Fruit fly (Drosophila melanogaster) whole organism, embryonic: ENCODE measurements around the gene CG8483.
A peak's percentile ranks its signal among the peaks of the same experiment; 100 is the strongest.

ENCODE experiments used
- Aef1 ChIP-seq: fragments of 200-800 bp; sonication (Bioruptor generic); IDR thresholded peaks from 3 replicates; pipeline ENCODE4 v1.3.6; 2022; ENCODE audit warnings: missing biosample characterization, missing genetic modification characterization
- CG10431 ChIP-seq: fragments of 200-800 bp; sonication (Bioruptor generic); optimal IDR thresholded peaks from 3 replicates; lab custom pipeline; 2018; ENCODE audit warnings: missing biosample characterization, mild to moderate bottlenecking, missing genetic modification characterization
- CG12769 ChIP-seq: fragments of 200-800 bp; sonication (Bioruptor generic); optimal IDR thresholded peaks from 2 replicates; lab custom pipeline; 2019; ENCODE audit warnings: missing biosample characterization, mild to moderate bottlenecking, missing genetic modification characterization, moderate library complexity
- CG13123 ChIP-seq: fragments of 200-800 bp; sonication (Bioruptor generic); optimal IDR thresholded peaks from 2 replicates; lab custom pipeline; 2016; ENCODE audit warnings: missing biosample characterization, missing genetic modification characterization
- CG15073 ChIP-seq: fragments of 200-800 bp; sonication (Bioruptor generic); optimal IDR thresholded peaks from 2 replicates; lab custom pipeline; 2016; ENCODE audit warnings: missing biosample characterization, missing genetic modification characterization
- CG15269 ChIP-seq: fragments of 200-800 bp; sonication (Bioruptor generic); optimal IDR thresholded peaks from 2 replicates; lab custom pipeline; 2018; ENCODE audit warnings: missing biosample characterization, mild to moderate bottlenecking, missing genetic modification characterization, moderate library complexity
- CG1647 ChIP-seq: fragments of 200-800 bp; sonication (Bioruptor generic); optimal IDR thresholded peaks from 3 replicates; lab custom pipeline; 2016; ENCODE audit warnings: missing biosample characterization, missing genetic modification characterization
- CG1832 ChIP-seq: fragments of 200-800 bp; sonication (Bioruptor generic); optimal IDR thresholded peaks from 2 replicates; lab custom pipeline; 2017; ENCODE audit warnings: missing biosample characterization, mild to moderate bottlenecking, missing genetic modification characterization, inconsistent platforms
- CG3065 ChIP-seq: fragments of 200-800 bp; sonication (Bioruptor generic); optimal IDR thresholded peaks from 2 replicates; lab custom pipeline; 2016; ENCODE audit warnings: missing biosample characterization, missing genetic modification characterization
- CG32532 ChIP-seq: fragments of 200-800 bp; sonication (Bioruptor generic); IDR thresholded peaks from 2 replicates; pipeline ENCODE4 v1.3.6; 2022; ENCODE audit warnings: missing biosample characterization, missing genetic modification characterization
- CG4282 ChIP-seq: fragments of 200-800 bp; sonication (Bioruptor generic); optimal IDR thresholded peaks from 2 replicates; lab custom pipeline; 2016; ENCODE audit warnings: missing biosample characterization, missing genetic modification characterization
- CG4328 ChIP-seq: fragments of 200-800 bp; sonication (Bioruptor generic); optimal IDR thresholded peaks from 3 replicates; lab custom pipeline; 2017; ENCODE audit warnings: missing biosample characterization, missing genetic modification reagents, missing genetic modification characterization
- CG4730 ChIP-seq: fragments of 200-800 bp; sonication (Bioruptor generic); IDR thresholded peaks from 2 replicates; pipeline ENCODE4 v1.3.6; 2022; ENCODE audit warnings: missing biosample characterization, missing genetic modification characterization
- CG6254 ChIP-seq: fragments of 200-800 bp; sonication (Bioruptor generic); optimal IDR thresholded peaks from 3 replicates; lab custom pipeline; 2017; ENCODE audit warnings: mild to moderate bottlenecking, missing biosample characterization, missing genetic modification reagents, missing genetic modification characterization
- CG6654 ChIP-seq: fragments of 200-800 bp; sonication (Bioruptor generic); optimal IDR thresholded peaks from 2 replicates; lab custom pipeline; 2017; ENCODE audit warnings: missing biosample characterization, mild to moderate bottlenecking, missing genetic modification characterization
- CG7271 ChIP-seq: fragments of 200-800 bp; sonication (Bioruptor generic); optimal IDR thresholded peaks from 2 replicates; lab custom pipeline; 2018; ENCODE audit warnings: missing biosample characterization, mild to moderate bottlenecking, missing genetic modification characterization, moderate library complexity
- CG8290 ChIP-seq, 3 experiments: fragments of 200-800 bp; sonication (Bioruptor generic); optimal IDR thresholded peaks; 2 replicates each; lab custom pipeline; 2016 to 2019; ENCODE audit warnings: missing biosample characterization in 3 of 3, missing genetic modification characterization in 3 of 3, mild to moderate bottlenecking in 2 of 3, moderate library complexity in 1 of 3
- CG8359 ChIP-seq: fragments of 200-800 bp; sonication (Bioruptor generic); optimal IDR thresholded peaks from 2 replicates; lab custom pipeline; 2017; ENCODE audit warnings: missing biosample characterization, mild to moderate bottlenecking, missing genetic modification characterization, borderline replicate concordance
- CG9437 ChIP-seq: fragments of 200-800 bp; sonication (Bioruptor generic); optimal IDR thresholded peaks from 2 replicates; lab custom pipeline; 2018; ENCODE audit warnings: missing biosample characterization, mild to moderate bottlenecking, missing genetic modification characterization
- Dp ChIP-seq: fragments of 200-800 bp; sonication (Bioruptor generic); optimal IDR thresholded peaks from 2 replicates; lab custom pipeline; 2018; ENCODE audit warnings: missing biosample characterization, mild to moderate bottlenecking, missing genetic modification characterization, moderate library complexity
- Drgx ChIP-seq: fragments of 200-800 bp; sonication (Bioruptor generic); IDR thresholded peaks from 2 replicates; pipeline ENCODE4 v1.3.6; 2022; ENCODE audit warnings: missing biosample characterization, missing genetic modification characterization
- ERR ChIP-seq: fragments of 200-800 bp; sonication (Bioruptor generic); optimal IDR thresholded peaks from 2 replicates; lab custom pipeline; 2016; ENCODE audit warnings: missing biosample characterization, missing genetic modification characterization
- Elba2 ChIP-seq: fragments of 200-800 bp; sonication (Bioruptor generic); optimal IDR thresholded peaks from 3 replicates; lab custom pipeline; 2016; ENCODE audit warnings: missing biosample characterization, missing genetic modification characterization
- Hand ChIP-seq: fragments of 200-800 bp; sonication (Bioruptor generic); optimal IDR thresholded peaks from 2 replicates; lab custom pipeline; 2017; ENCODE audit warnings: mild to moderate bottlenecking, missing biosample characterization, missing genetic modification reagents, missing genetic modification characterization
- MBD-R2 ChIP-seq: fragments of 200-800 bp; sonication (Bioruptor generic); IDR thresholded peaks from 2 replicates; pipeline ENCODE4 v1.3.6; 2022; ENCODE audit warnings: missing biosample characterization, missing genetic modification characterization
- Med ChIP-seq: fragments of 200-800 bp; sonication (Bioruptor generic); peaks from one replicate; lab custom pipeline; 2016; ENCODE audit warnings: missing biosample characterization, missing genetic modification characterization, mild to moderate bottlenecking, inconsistent platforms, moderate library complexity
- Nf-YA ChIP-seq: fragments of 200-800 bp; sonication (Bioruptor generic); IDR thresholded peaks from 2 replicates; pipeline ENCODE4 v1.3.6; 2022; ENCODE audit warnings: missing biosample characterization, missing genetic modification characterization
- Sox102F ChIP-seq: fragments of 200-800 bp; sonication (Bioruptor generic); optimal IDR thresholded peaks from 2 replicates; lab custom pipeline; 2018; ENCODE audit warnings: missing biosample characterization, mild to moderate bottlenecking, missing genetic modification characterization, moderate library complexity
- Trl ChIP-seq, 3 experiments: fragments of >200 bp in 2 of 3; fragments of 200-800 bp in 1 of 3; sonication (Bioruptor generic) in 1 of 3; optimal IDR thresholded peaks; 2 replicates in 1 of 3; 3 replicates in 2 of 3; lab custom pipeline; 2016 to 2017; ENCODE audit warnings: missing biosample characterization in 1 of 3, missing genetic modification characterization in 1 of 3
- crc ChIP-seq: fragments of 200-800 bp; sonication (Bioruptor generic); optimal IDR thresholded peaks from 2 replicates; lab custom pipeline; 2016; ENCODE audit warnings: missing biosample characterization, missing genetic modification characterization
- da ChIP-seq: fragments of 200-800 bp; sonication (Bioruptor generic); optimal IDR thresholded peaks from 2 replicates; lab custom pipeline; 2016; ENCODE audit warnings: missing biosample characterization, missing genetic modification characterization
- dpn ChIP-seq, 2 experiments: fragments of 200-800 bp; sonication (Bioruptor generic); optimal IDR thresholded peaks; 3 replicates each; lab custom pipeline; 2016; ENCODE audit warnings: missing biosample characterization in 2 of 2, missing genetic modification characterization in 2 of 2
- eve ChIP-seq, 2 experiments: fragments of >200 bp; optimal IDR thresholded peaks; 2 replicates each; lab custom pipeline; 2017; ENCODE audit warnings: missing biosample characterization in 2 of 2, missing genetic modification characterization in 2 of 2
- gcm2 ChIP-seq: fragments of 200-800 bp; sonication (Bioruptor generic); optimal IDR thresholded peaks from 2 replicates; lab custom pipeline; 2016; ENCODE audit warnings: missing biosample characterization, missing genetic modification characterization
- gem ChIP-seq: fragments of 200-800 bp; sonication (Bioruptor generic); optimal IDR thresholded peaks from 2 replicates; lab custom pipeline; 2019; ENCODE audit warnings: missing biosample characterization, mild to moderate bottlenecking, missing genetic modification characterization, moderate library complexity
- ind ChIP-seq: fragments of 200-800 bp; sonication (Bioruptor generic); optimal IDR thresholded peaks from 3 replicates; lab custom pipeline; 2016; ENCODE audit warnings: missing biosample characterization, missing genetic modification characterization
- jigr1 ChIP-seq: fragments of 200-800 bp; sonication (Bioruptor generic); IDR thresholded peaks from 3 replicates; pipeline ENCODE4 v1.3.6; 2022; ENCODE audit warnings: missing biosample characterization, missing genetic modification characterization
- jing ChIP-seq: fragments of 200-800 bp; sonication (Bioruptor generic); optimal IDR thresholded peaks from 2 replicates; lab custom pipeline; 2018; ENCODE audit warnings: missing biosample characterization, mild to moderate bottlenecking, missing genetic modification characterization
- knrl ChIP-seq: fragments of 200-800 bp; sonication (Bioruptor generic); IDR thresholded peaks from 3 replicates; pipeline ENCODE4 v1.3.6; 2022; ENCODE audit warnings: missing biosample characterization, missing genetic modification characterization; ENCODE audit not compliant: partially characterized antibody
- nerfin-1 ChIP-seq: fragments of 200-800 bp; sonication (Bioruptor generic); optimal IDR thresholded peaks from 3 replicates; lab custom pipeline; 2019; ENCODE audit warnings: missing biosample characterization, mild to moderate bottlenecking, missing genetic modification characterization, moderate library complexity
- pzg ChIP-seq: fragments of 200-800 bp; sonication (Bioruptor generic); optimal IDR thresholded peaks from 3 replicates; lab custom pipeline; 2018; ENCODE audit warnings: missing biosample characterization, mild to moderate bottlenecking, missing genetic modification characterization, moderate library complexity
- ro ChIP-seq: fragments of 200-800 bp; sonication (Bioruptor generic); IDR thresholded peaks from 2 replicates; pipeline ENCODE4 v1.3.6; 2022; ENCODE audit warnings: missing biosample characterization, missing genetic modification characterization
- run ChIP-seq: fragments of 200-800 bp; sonication (Bioruptor generic); optimal IDR thresholded peaks from 3 replicates; lab custom pipeline; 2018; ENCODE audit warnings: missing biosample characterization, mild to moderate bottlenecking, missing genetic modification characterization
- seq ChIP-seq: fragments of 200-800 bp; sonication (Bioruptor generic); IDR thresholded peaks from 2 replicates; pipeline ENCODE4 v1.3.6; 2022; ENCODE audit warnings: missing biosample characterization, missing genetic modification characterization
- slbo ChIP-seq: fragments of 200-800 bp; sonication (Bioruptor generic); IDR thresholded peaks from 2 replicates; pipeline ENCODE4 v1.3.6; 2022; ENCODE audit warnings: missing biosample characterization, missing genetic modification characterization
- sob ChIP-seq: fragments of 200-800 bp; sonication (Bioruptor generic); IDR thresholded peaks from 2 replicates; pipeline ENCODE4 v1.3.6; 2022; ENCODE audit warnings: missing biosample characterization, missing genetic modification characterization
- tll ChIP-seq, 2 experiments: fragments of 200-800 bp in 1 of 2; fragments of >200 bp in 1 of 2; sonication (Bioruptor generic) in 1 of 2; optimal IDR thresholded peaks; 2 replicates each; lab custom pipeline; 2017 to 2019; ENCODE audit warnings: missing biosample characterization in 2 of 2, missing genetic modification characterization in 2 of 2, mild to moderate bottlenecking in 1 of 2, moderate library complexity in 1 of 2
- trem ChIP-seq: fragments of 200-800 bp; optimal IDR thresholded peaks from 3 replicates; lab custom pipeline; 2019; ENCODE audit warnings: missing biosample characterization, mild to moderate bottlenecking, missing genetic modification characterization, moderate library complexity
- unpg ChIP-seq: fragments of 200-800 bp; sonication (Bioruptor generic); optimal IDR thresholded peaks from 3 replicates; lab custom pipeline; 2018; ENCODE audit warnings: missing biosample characterization, mild to moderate bottlenecking, missing genetic modification characterization, moderate library complexity
- wor ChIP-seq: fragments of 200-800 bp; sonication (Bioruptor generic); IDR thresholded peaks from 2 replicates; pipeline ENCODE4 v1.3.6; 2022; ENCODE audit warnings: missing biosample characterization, missing genetic modification characterization
- zfh1 ChIP-seq: fragments of 200-800 bp; sonication (Bioruptor generic); IDR thresholded peaks from 3 replicates; pipeline ENCODE4 v1.3.6; 2022; ENCODE audit warnings: missing biosample characterization, missing genetic modification characterization

Gene CG8483

DNA sequence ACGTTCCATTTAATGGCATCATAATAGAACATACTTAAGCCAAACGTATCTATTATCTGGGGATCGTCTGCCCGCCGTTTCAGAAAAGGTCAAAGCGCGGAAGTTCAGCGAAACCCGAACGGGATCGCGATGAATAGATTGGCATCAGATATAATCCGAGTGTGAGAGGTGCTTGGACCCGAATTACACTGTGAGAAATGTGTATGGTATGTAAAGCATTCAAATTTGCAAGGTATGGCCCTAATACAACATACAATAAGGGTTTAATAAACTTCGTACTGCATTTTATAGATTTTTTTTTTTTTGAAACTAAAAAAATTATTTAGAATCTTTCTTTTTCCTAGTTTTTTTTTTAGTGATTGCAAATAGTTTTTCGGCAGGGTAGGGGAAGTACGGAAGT, 4.5 kb upstream of the CG8483 start (continued):
- TF ChIP-seq CG6254 (GFP tag; lab: Kevin White, UChicago) (no peak), CG7271 (tag; lab: Kevin White, UChicago) (no peak), nerfin-1 (tag; lab: Kevin White, UChicago) (no peak), pzg (GFP tag; lab: Kevin White, UChicago) (no peak), trem (no peak), CG1647 (GFP tag; lab: Kevin White, UChicago) (no peak), CG10431 (GFP tag; lab: Kevin White, UChicago) (no peak), CG3065 (no peak), CG13123 (GFP tag; lab: Kevin White, UChicago) (no peak), jigr1 (no peak), Nf-YA (GFP tag; lab: Robert Waterston, UW) (no peak), ro (no peak), unpg (GFP tag; lab: Kevin White, UChicago) (peak; percentile 11), eve (GFP tag; optimal IDR thresholded peaks at IDR 0.05; lab: Kevin White, UChicago) (no peak), gem (tag; lab: Kevin White, UChicago) (peak; percentile 51), Elba2 (no peak), CG32532 (GFP tag; lab: Robert Waterston, UW) (peak; percentile 69), CG1832 (GFP tag; lab: Kevin White, UChicago) (no peak), wor (GFP tag; lab: Robert Waterston, UW) (no peak), Sox102F (no peak), crc (no peak), CG8290 (GFP tag; optimal IDR thresholded peaks at IDR 0.05; lab: Kevin White, UChicago) (no peak), CG8290 (tag; optimal IDR thresholded peaks at IDR 0.05; lab: Kevin White, UChicago) (no peak), gcm2 (no peak), Aef1 (GFP tag; lab: Robert Waterston, UW) (no peak), ERR (no peak), tll (GFP tag; optimal IDR thresholded peaks at IDR 0.05; lab: Kevin White, UChicago) (no peak), CG4730 (GFP tag; lab: Robert Waterston, UW) (no peak), knrl (GFP tag; lab: Robert Waterston, UW) (no peak), da (GFP tag; lab: Kevin White, UChicago) (no peak), CG9437 (GFP tag; lab: Kevin White, UChicago) (no peak), CG15269 (tag; lab: Kevin White, UChicago) (peak; percentile 12), zfh1 (GFP tag; lab: Robert Waterston, UW) (no peak), Hand (GFP tag; lab: Kevin White, UChicago) (no peak), Trl (optimal IDR thresholded peaks at IDR 0.05; lab: Kevin White, UChicago) (no peak), Trl (GFP tag; optimal IDR thresholded peaks at IDR 0.05; lab: Kevin White, UChicago) (no peak), slbo (peak; percentile 53), CG8359 (GFP tag; lab: Kevin White, UChicago) (no peak), ind (GFP tag; lab: Kevin White, UChicago) (peak; percentile 7), jing (GFP tag; lab: Kevin White, UChicago) (no peak), MBD-R2 (no peak; the same call in 1 of the 2 replicates), CG15073 (no peak), seq (GFP tag; lab: Robert Waterston, UW) (no peak), run (tag; lab: Kevin White, UChicago) (no peak), Drgx (GFP tag; lab: Robert Waterston, UW) (no peak), Dp (GFP tag; lab: Kevin White, UChicago) (no peak), Med (GFP tag; lab: Kevin White, UChicago) (peak; percentile 64), sob (0 out of 2 replicates have a peak, but pooled peaks have one; percentile 35), CG6654 (GFP tag; lab: Kevin White, UChicago) (no peak), CG4328 (GFP tag; lab: Kevin White, UChicago) (no peak), CG4282 (GFP tag; lab: Kevin White, UChicago) (no peak), dpn (GFP tag; optimal IDR thresholded peaks at IDR 0.05; lab: Kevin White, UChicago) (no peak), CG12769 (tag; lab: Kevin White, UChicago) (peak; percentile 61)
